Fruit fly (Drosophila melanogaster): Measurements from ENCODE around the gene Cul6.

The Cul6 gene

DNA sequence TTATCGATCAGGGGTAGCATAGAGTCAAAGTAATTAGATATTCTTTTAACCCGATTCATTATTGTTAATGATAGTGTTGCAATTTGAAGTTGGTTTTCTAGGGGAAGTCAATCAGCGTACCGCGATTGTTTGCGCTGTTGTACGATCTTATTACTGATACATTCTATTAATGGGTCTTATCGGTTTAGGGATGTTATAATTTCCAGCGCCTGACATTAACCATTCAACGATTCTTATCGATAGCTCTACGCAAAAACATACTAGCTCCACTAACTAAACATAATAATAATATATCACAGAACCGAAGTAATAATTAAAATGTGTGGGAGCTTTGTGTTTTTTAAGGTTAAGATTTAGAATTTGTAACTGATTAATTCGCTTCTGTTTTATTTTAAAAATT is at the start of gene Cul6:
TSS of gene Cul6 (minus strand) at position 175 of the 400 bp plus-strand sequence.
- no peak for TF ChIP-seq CG17801 (GFP tag; optimal IDR thresholded peaks at IDR 0.05; ENCODE audit: partially characterized antibody)

DNA sequence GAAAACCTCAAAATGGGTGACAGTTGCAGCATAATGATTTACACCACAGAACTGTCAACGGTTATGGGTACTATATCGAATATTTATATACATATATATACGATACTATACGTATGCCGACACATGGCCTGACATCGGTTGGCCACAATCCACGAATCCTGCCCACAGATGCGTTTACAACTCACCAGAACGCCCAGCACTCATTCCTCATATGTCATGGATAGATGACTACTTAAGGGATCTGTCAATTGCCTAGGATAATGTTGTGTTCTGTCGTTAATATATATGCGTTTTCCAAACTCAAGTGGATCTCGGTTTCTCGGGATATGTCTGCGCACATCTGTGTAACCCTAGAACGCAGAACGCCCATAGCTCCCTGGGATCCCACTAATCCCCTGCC is 46.9 kb upstream of the Cul6 start:
- no peak for TF ChIP-seq CG17801 (GFP tag; optimal IDR thresholded peaks at IDR 0.05; ENCODE audit: partially characterized antibody)

DNA sequence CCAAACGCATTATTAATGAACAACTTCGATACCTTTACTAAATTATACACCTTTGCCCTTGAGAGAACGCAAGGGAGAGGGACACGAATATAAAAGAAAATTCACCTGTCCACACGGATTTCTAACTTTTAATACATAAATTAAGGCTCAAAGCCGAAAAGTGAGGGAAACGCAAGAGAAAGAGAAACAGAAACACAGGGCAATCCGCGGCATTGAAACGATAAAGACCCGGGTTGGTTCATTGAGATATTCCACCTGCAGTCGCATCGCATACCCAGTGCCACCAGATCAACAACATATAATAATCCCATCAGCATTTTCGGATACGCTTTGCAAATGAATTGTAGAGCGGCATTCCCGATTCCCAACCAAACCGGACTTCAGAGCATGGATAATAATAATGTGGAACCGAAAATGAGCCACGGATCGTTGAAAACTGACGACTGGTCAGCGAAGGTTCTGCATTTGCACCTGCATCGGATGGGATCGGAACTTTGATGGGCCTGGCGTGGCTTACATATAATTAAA is 39.3 kb upstream of the Cul6 start:
- no peak for TF ChIP-seq CG17801 (GFP tag; optimal IDR thresholded peaks at IDR 0.05; ENCODE audit: partially characterized antibody)

DNA sequence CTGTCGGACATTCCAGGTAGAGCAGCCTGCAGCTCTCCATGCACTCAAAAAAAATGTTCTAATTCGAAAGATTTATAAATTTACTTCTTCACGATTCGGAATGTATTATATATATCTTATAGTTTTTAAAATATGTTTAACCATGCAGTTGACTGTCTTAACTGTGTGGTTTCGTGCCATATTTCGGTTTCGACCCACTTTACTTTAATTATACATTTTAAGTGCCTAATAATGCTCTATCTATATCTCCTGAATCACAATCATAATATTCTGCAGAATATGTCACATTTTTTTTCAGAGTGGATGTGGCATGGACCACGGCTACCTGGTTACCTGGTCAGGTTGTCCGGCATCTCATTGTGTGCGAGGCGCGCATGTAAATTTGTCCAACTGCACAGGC is 38.2 kb upstream of the Cul6 start:
- TF ChIP-seq CG17801 (GFP tag; optimal IDR thresholded peaks at IDR 0.05; ENCODE audit: partially characterized antibody): no peak

DNA sequence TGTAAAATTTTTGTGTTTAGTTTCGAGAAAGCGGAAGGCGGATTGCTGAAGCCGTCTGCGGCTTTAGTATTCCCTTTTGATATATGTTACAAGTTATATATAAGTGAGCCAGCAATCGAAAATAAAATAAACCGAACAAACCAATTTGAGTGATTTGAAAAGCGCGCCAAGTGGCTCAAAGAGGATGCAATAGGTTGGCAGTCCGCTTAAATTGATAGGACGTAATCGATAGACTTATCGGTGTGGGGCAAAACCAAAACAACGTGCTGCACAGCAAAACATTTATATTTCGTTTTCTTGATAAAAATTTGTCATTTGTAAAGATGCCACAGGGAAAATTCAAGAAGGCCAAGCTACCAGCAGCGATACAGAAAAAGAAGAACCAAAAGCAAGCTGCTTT is 35.3 kb upstream of the Cul6 start, which contains the start of gene CG11279:
TSS of gene CG11279 (plus strand) at position 220 of the 400 bp plus-strand sequence.
- TF ChIP-seq CG17801 (GFP tag; optimal IDR thresholded peaks at IDR 0.05; ENCODE audit: partially characterized antibody): peak; percentile 16

DNA sequence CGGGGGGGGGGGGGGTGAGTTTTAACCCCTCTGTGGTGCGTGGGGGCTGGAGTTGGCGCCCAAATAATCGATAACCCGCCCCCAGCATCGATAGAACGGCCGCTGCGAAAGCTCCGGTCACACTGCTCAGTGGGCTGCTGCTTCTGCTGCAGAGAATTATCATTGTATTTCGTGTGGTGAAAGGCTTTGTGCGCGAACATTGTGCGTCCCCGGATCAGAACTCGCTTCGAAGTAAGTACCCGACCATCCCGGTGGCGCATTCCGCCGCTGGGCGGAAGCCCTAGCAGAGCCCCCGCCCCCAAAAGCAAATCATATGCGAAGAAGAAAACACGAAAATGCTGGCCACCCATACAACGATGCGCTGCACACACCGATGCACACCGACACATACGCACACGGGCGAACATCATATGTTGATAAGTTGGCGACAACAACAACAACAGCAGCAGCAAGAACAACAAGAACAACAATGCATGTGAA is 32.9 kb upstream of the Cul6 start, which contains the start of gene Syx13:
TSS of gene Syx13 (plus strand) at position 100 of the 480 bp plus-strand sequence.
- no peak for TF ChIP-seq CG17801 (GFP tag; optimal IDR thresholded peaks at IDR 0.05; ENCODE audit: partially characterized antibody)

DNA sequence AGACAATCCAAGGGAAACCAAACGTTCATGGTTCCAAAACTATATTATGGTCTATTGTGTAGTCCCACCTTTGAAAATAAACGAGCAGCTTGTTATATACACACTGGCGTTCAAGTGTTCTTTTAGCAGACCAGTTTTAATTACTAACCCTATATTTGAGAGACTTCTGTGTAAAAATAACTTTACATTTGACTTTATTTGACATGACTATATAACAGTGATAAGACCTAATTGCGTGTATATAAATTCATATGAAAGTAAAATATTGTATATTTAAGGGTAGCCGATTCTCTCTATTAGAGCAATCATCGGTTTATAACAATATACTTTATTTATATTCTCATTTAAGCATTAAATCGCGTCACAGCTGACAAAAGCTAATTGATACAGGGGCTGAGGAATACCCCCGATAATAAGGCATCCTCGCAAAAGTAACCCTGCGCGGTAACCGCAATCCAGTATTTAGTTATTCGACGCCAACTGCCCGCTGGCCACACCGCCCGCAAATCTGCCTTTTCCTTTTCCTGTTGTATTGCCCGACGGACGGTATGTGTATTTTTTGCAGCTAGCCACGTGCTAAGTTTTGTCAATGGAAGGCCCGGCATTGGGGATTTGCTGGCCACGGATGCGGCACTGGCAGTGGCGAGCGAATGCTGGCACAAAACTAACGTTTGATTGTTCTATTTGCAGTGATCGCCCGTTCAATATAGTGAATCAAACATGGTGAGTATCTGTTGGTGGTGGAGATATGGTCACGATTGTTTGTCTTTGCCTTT is 30.0 kb upstream of the Cul6 start, which contains the start of gene RpS4:
TSS of gene RpS4 (plus strand) at position 465 of the 776 bp plus-strand sequence.
- peak; percentile 86 for TF ChIP-seq CG17801 (GFP tag; optimal IDR thresholded peaks at IDR 0.05; ENCODE audit: partially characterized antibody)

DNA sequence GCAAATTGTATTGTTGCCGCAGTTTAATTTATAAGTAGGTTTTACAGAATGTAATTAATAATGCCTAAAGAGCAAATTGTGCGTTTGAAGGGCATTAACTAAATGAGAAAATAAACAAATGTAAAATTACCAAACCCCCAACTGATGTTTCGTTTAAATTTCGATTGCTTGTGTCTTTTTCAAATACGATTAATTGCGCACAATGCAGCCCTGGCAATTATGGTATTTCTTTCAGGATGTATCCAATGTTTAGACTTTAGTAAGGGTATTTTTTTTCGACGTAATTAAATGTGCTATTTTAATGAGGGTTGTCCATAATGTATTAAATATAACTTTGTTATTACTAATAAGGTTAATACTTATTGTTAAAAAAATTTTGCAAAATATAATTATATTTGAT is 29.4 kb upstream of the Cul6 start:
- no peak for TF ChIP-seq CG17801 (GFP tag; optimal IDR thresholded peaks at IDR 0.05; ENCODE audit: partially characterized antibody)

DNA sequence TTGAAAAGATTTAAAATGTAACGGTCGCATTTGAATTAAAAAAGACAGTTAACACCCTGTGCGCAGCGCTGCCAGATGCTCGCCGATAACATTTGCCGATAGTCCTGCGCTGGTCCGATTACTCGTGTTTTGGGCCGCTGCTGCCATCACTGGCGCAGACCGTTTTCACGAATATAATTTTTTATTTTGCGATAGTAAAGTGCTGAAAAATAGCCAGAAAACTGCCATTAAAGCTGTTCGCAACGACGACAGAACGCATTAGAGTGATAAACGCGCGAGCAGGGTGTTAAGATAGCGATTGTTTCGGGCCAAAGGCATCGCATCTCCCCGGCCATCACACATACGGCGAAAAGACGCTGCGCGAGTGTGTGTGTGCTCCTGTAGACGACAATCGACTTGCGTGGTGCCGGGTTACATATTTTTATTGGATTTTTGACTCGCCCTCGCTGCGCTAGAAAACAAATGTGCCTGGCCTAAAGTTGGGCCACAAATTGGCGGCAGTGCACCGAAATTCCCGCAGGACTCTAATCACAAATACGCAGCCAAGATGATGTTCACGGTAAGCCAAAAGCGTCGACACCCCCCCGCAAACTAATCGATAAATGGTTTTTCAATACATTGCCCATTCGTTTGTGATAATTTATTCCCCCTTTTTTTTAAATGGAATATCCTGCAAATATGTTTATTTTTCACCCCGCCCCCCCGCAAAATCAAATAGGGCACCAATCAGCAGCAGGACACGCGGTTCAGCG is 25.4 kb upstream of the Cul6 start, which contains the start of gene Srrm1:
TSS of gene Srrm1 (plus strand) at position 116 of the 752 bp plus-strand sequence.
- TF ChIP-seq CG17801 (GFP tag; optimal IDR thresholded peaks at IDR 0.05; ENCODE audit: partially characterized antibody): no peak

DNA sequence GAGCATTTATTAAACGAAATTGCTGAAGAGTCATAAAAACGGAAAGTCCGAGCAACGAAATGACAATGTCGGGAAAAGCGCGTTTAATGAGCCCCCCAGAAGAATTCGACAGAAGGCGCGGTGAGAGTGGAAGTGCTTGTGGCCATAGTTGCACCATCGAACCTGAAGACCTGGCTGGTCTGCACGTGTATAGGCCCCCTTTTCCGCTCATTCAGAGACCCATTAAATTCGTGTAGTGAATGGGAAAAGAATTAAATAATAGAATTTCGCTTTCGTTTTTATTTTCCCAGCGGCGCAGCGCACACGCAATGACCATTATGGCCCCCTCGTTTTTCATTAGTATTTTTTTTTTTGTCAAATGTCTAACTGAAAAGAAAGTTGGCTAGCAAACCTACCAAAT is 21.9 kb upstream of the Cul6 start:
- TF ChIP-seq CG17801 (GFP tag; optimal IDR thresholded peaks at IDR 0.05; ENCODE audit: partially characterized antibody): no peak

DNA sequence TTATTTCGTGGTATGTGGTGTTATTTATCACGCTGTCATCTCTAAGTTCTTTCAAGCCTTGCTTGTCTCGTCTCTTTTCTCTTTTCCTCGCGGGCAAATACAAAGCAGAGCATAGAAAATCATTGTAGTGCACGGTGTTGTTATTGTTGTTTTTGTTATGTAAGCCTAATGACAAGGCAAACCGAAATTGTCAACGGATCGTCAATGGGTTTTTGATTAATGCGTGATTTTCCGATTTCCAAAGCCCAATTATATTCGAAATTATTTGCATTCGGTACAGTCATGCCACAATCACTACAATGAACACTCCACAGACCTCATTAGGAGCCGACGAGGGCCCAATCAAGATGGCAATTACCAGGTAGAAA is 21.4 kb upstream of the Cul6 start:
- TF ChIP-seq CG17801 (GFP tag; optimal IDR thresholded peaks at IDR 0.05; ENCODE audit: partially characterized antibody): no peak

DNA sequence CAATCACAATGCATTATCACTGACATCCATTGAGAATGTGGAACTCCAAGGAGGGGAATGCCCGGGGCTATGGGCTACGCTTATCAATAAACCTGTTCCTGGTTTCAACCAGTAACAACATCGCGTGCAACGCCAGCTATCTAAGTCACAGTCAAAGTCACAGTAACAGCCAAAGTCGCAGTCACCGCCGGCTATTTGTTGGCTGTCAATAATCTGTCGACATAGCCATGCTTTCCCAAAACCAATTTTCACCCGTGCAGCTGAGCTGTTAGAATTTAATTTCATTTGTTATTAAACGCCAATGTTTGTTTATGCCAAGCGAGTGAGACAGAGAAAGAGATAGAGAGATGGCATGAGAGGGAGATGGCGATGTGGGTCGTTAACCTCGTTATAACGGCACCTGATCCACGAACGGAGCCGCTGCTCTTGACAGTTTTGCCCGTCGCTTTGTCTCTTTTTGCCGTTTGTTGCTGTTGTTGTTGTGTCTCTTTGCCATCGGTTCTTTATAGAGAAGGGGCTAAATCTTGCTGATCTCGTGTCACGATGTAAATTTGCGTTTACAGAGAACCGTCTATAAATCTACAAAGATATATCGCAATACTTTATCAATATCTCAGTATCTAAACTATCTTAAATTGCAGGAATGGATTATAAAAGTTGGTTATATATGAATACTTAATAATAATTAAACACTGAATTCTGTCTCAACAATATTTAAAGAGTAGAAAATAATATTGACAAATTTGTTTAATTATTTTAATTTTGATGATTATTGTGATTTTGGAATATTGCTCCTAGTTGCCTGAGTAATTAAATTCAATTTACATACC is 20.8 kb upstream of the Cul6 start:
- no peak for TF ChIP-seq CG17801 (GFP tag; optimal IDR thresholded peaks at IDR 0.05; ENCODE audit: partially characterized antibody)

DNA sequence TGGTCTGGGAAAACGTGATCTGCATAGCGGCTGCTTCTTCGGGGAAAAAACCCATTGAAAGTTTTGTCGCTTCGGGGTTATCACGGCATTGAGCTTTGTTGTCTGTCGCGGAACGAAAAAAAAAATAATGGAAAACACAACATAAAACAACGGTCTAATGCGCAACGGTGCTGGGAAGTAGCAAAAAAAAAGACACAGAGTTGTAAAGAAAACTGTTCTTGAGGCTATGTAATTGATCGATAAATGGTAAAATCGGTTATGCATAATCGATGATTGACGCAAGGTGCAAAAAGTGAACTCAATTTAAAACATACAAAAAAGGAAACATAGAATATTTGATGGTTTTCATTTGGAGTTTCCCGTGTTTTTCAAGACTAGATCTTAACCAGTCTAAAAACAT is 19.8 kb upstream of the Cul6 start:
- TF ChIP-seq CG17801 (GFP tag; optimal IDR thresholded peaks at IDR 0.05; ENCODE audit: partially characterized antibody): no peak

DNA sequence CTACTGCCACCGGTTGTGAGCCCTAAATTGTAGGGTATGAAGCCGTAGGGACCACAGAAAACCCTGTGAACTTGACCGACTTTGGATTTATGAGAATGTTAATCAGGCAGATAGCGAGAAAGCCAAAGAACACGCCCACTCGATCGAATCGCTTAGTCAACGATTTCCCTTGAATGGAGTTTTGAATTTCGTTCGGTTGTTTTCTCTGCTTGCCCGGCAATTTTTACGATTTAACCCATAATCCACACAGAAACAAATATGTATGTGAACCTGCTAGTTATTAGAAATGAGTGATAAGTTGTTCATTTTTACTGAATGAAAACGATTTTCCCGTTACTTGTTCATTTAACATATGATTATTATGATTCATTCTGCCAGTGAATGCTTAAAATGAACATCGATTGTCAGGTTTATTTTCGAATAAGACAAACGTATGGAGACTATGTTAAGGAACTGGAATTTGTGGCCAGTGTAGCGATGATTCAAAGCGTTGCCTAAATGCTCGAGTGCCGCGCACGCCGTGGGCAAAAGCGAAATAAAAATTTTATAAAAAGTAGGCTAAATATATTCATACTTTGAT is 18.7 kb upstream of the Cul6 start:
- peak; percentile 25 for TF ChIP-seq CG17801 (GFP tag; optimal IDR thresholded peaks at IDR 0.05; ENCODE audit: partially characterized antibody)
